Worm (Caenorhabditis elegans) whole organism, L4 larva: ENCODE results near the gene F58F6.6.

Experiments used
- ZK546.5 ChIP-seq, 2 experiments: sonication (generic microtip); optimal IDR thresholded peaks; 2 replicates each; lab custom pipeline; 2017; ENCODE audit warnings: missing biosample characterization in 2 of 2, missing genetic modification characterization in 2 of 2
- ama-1 ChIP-seq: fragments of 150-350 bp; optimal IDR thresholded peaks from 2 replicates; lab custom pipeline; 2014; ENCODE audit warnings: inconsistent platforms, mixed read lengths
- ces-1 ChIP-seq: fragments of 150-350 bp; sonication (generic microtip); optimal IDR thresholded peaks from 4 replicates; lab custom pipeline; 2014; ENCODE audit warnings: missing biosample characterization, missing genetic modification reagents, missing genetic modification characterization
- dpl-1 ChIP-seq: fragments of 150-350 bp; optimal IDR thresholded peaks from 2 replicates; lab custom pipeline; 2014; ENCODE audit warnings: missing biosample characterization, missing genetic modification reagents, missing genetic modification characterization
- fkh-10 ChIP-seq: fragments of 150-350 bp; optimal IDR thresholded peaks from 2 replicates; lab custom pipeline; 2014; ENCODE audit warnings: missing biosample characterization, missing genetic modification reagents, missing genetic modification characterization
- hmg-1.1 ChIP-seq: fragments of 200-800 bp; sonication (Bioruptor generic); IDR thresholded peaks from 2 replicates; pipeline ENCODE4 v1.3.6; 2022; ENCODE audit warnings: missing genetic modification reagents, missing genetic modification characterization, missing compliant biosample characterization
- rbr-2 ChIP-seq: sonication (generic microtip); optimal IDR thresholded peaks from 2 replicates; lab custom pipeline; 2016; ENCODE audit warnings: missing genotype, missing genetic modification characterization, missing compliant biosample characterization
- snpc-4 ChIP-seq: fragments of 150-350 bp; optimal IDR thresholded peaks from 2 replicates; lab custom pipeline; 2014; ENCODE audit warnings: missing biosample characterization, missing genetic modification characterization

DNA sequence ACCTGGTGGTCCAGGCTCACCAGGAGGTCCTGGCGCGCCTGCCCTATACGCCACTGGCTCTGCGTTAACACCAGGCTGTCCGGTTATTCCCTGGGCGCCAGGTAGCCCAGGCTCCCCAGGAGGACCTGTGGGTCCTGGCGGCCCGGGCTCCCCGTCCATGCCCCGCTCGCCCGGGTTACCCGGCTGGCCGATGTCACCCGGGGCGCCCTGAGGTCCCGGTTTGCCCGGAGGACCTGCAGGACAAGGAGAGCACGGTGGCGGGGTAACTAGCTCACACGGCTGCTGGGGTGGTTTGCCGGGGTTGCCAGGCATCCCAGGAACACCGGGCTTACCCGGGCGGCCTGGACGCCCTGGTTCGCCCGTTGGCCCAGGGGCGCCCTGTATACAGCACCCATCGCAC is 17.2 kb downstream of the F58F6.6 start:
- TF ChIP-seq rbr-2 (tag; lab: Kevin White, UChicago) = no peak
- TF ChIP-seq dpl-1 (GFP tag; lab: Kevin White, UChicago) = no peak
- no peak for TF ChIP-seq ama-1 (lab: Kevin White, UChicago)
- TF ChIP-seq hmg-1.1 = no peak
- no peak for TF ChIP-seq snpc-4 (tag; lab: Kevin White, UChicago)
- TF ChIP-seq ces-1 = no peak
- TF ChIP-seq fkh-10 (GFP tag; lab: Kevin White, UChicago) = no peak
- no peak for TF ChIP-seq ZK546.5 (tag; optimal IDR thresholded peaks at IDR 0.05; lab: Kevin White, UChicago)
